Fruit fly (Drosophila melanogaster) whole organism, embryonic: ENCODE data around the gene gammaTub37C.

Experiments used
- CG10565 ChIP-seq: fragments of 200-800 bp; sonication (Bioruptor generic); optimal IDR thresholded peaks from 3 replicates; lab custom pipeline; 2016; ENCODE audit warnings: missing biosample characterization, mild to moderate bottlenecking, missing genetic modification characterization
- CG13424 ChIP-seq: fragments of 200-800 bp; sonication (Bioruptor generic); optimal IDR thresholded peaks from 2 replicates; lab custom pipeline; 2019; ENCODE audit warnings: missing biosample characterization, mild to moderate bottlenecking, missing genetic modification characterization, moderate library complexity
- CG15479 ChIP-seq: fragments of 200-800 bp; sonication (Bioruptor generic); optimal IDR thresholded peaks from 3 replicates; lab custom pipeline; 2019; ENCODE audit warnings: missing biosample characterization, mild to moderate bottlenecking, missing genetic modification characterization, moderate library complexity
- CG31224 ChIP-seq: fragments of 200-800 bp; sonication (Bioruptor generic); IDR thresholded peaks from 2 replicates; pipeline ENCODE4 v1.3.6; 2022; ENCODE audit warnings: missing biosample characterization, missing genetic modification characterization
- Dp ChIP-seq: fragments of 200-800 bp; sonication (Bioruptor generic); optimal IDR thresholded peaks from 2 replicates; lab custom pipeline; 2018; ENCODE audit warnings: missing biosample characterization, mild to moderate bottlenecking, missing genetic modification characterization, moderate library complexity
- Fer2 ChIP-seq: fragments of 200-800 bp; sonication (Bioruptor generic); optimal IDR thresholded peaks from 2 replicates; lab custom pipeline; 2018; ENCODE audit warnings: missing biosample characterization, mild to moderate bottlenecking, missing genetic modification characterization, moderate library complexity
- Myb ChIP-seq: fragments of 200-800 bp; sonication (Bioruptor generic); optimal IDR thresholded peaks from 2 replicates; lab custom pipeline; 2016; ENCODE audit warnings: missing biosample characterization, missing genetic modification characterization
- NFAT ChIP-seq: fragments of 200-800 bp; sonication (Bioruptor generic); IDR thresholded peaks from 2 replicates; pipeline ENCODE4 v1.3.6; 2022; ENCODE audit warnings: missing biosample characterization, missing genetic modification characterization
- ash1 ChIP-seq: fragments of 200-800 bp; sonication (Bioruptor generic); optimal IDR thresholded peaks from 2 replicates; lab custom pipeline; 2018; ENCODE audit warnings: missing biosample characterization, mild to moderate bottlenecking, missing genetic modification characterization
- psq ChIP-seq: fragments of 200-800 bp; sonication (Bioruptor generic); optimal IDR thresholded peaks from 2 replicates; lab custom pipeline; 2017; ENCODE audit warnings: missing biosample characterization, missing genetic modification characterization
- usp ChIP-seq: fragments of >200 bp; optimal IDR thresholded peaks from 2 replicates; lab custom pipeline; 2017; ENCODE audit warnings: missing biosample characterization, missing genetic modification characterization

- TF ChIP-seq ash1, result no peak
- TF ChIP-seq NFAT (GFP tag; lab: Robert Waterston, UW), result peak; percentile 8; the same call in 1 of the 2 replicates
- TF ChIP-seq Dp (GFP tag; lab: Kevin White, UChicago), result no peak
- no peak for TF ChIP-seq CG15479 (GFP tag; lab: Kevin White, UChicago)
- peak; percentile 21 for TF ChIP-seq CG13424 (tag; lab: Kevin White, UChicago)
- TF ChIP-seq CG31224 (GFP tag; lab: Robert Waterston, UW), result 0 out of 2 replicates have a peak, but pooled peaks have one; percentile 14
- no peak for TF ChIP-seq CG10565 (GFP tag; lab: Kevin White, UChicago)
- no peak for TF ChIP-seq Fer2 (tag; lab: Kevin White, UChicago)
- TF ChIP-seq psq (GFP tag; lab: Kevin White, UChicago), result no peak
- TF ChIP-seq usp (GFP tag; lab: Kevin White, UChicago), result no peak
- TF ChIP-seq Myb (GFP tag; lab: Kevin White, UChicago), result peak; percentile 8
Observed at dm6 chr2L:19140984-19141262, 44.6 kb downstream of the gammaTub37C start.
